Fruit fly (Drosophila melanogaster): ENCODE measurements around the gene siz.

siz gene

dm6 chr3L:21041952-21042933 is 7.9 kb downstream of the siz start:
- TF ChIP-seq noc (tag; optimal IDR thresholded peaks at IDR 0.05) = peak; percentile 7

dm6 chr3L:21043435-21043834 is 9.1 kb downstream of the siz start:
- no peak for TF ChIP-seq noc (tag; optimal IDR thresholded peaks at IDR 0.05)

- no peak for TF ChIP-seq noc (tag; optimal IDR thresholded peaks at IDR 0.05)
Observed at dm6 chr3L:21043894-21044682, 9.8 kb downstream of the siz start.

- no peak for TF ChIP-seq noc (tag; optimal IDR thresholded peaks at IDR 0.05)
Observed at dm6 chr3L:21044721-21045120, 10.4 kb downstream of the siz start.

- no peak for TF ChIP-seq noc (tag; optimal IDR thresholded peaks at IDR 0.05)
Observed at dm6 chr3L:21046107-21046708, 11.9 kb downstream of the siz start.

dm6 chr3L:21047037-21047436 is 12.7 kb downstream of the siz start:
- no peak for TF ChIP-seq noc (tag; optimal IDR thresholded peaks at IDR 0.05)

dm6 chr3L:21047734-21048657 is 13.7 kb downstream of the siz start:
- no peak for TF ChIP-seq noc (tag; optimal IDR thresholded peaks at IDR 0.05)

- no peak for TF ChIP-seq noc (tag; optimal IDR thresholded peaks at IDR 0.05)
Observed at dm6 chr3L:21049417-21049914, 15.1 kb downstream of the siz start.

- no peak for TF ChIP-seq noc (tag; optimal IDR thresholded peaks at IDR 0.05)
Observed at dm6 chr3L:21050068-21050736, 15.9 kb downstream of the siz start.

- TF ChIP-seq noc (tag; optimal IDR thresholded peaks at IDR 0.05) = no peak
Observed at dm6 chr3L:21052191-21052951, 18.0 kb downstream of the siz start.

- TF ChIP-seq noc (tag; optimal IDR thresholded peaks at IDR 0.05) = no peak
Observed at dm6 chr3L:21053763-21054162, 19.4 kb downstream of the siz start.

- TF ChIP-seq noc (tag; optimal IDR thresholded peaks at IDR 0.05) = no peak
Observed at dm6 chr3L:21054188-21054893, 20.0 kb downstream of the siz start.

- TF ChIP-seq noc (tag; optimal IDR thresholded peaks at IDR 0.05) = no peak
Observed at dm6 chr3L:21054894-21055270, 20.5 kb downstream of the siz start.

Measured in whole organism, larva.